Fruit fly (Drosophila melanogaster): ENCODE data around the gene Raf.

The Raf gene

dm6 chrX:2301069-2301508 is 5.8 kb downstream of the Raf start (continued):
- TF ChIP-seq CG10267 (tag; optimal IDR thresholded peaks at IDR 0.05) (no peak), mld (GFP tag; IDR thresholded peaks at IDR 0.05; ENCODE audit: partially characterized antibody) (no peak), bbx (GFP tag; IDR thresholded peaks at IDR 0.05; ENCODE audit: partially characterized antibody) (no peak), CG2712 (tag; optimal IDR thresholded peaks at IDR 0.05) (peak; percentile 11), CG7271 (tag; optimal IDR thresholded peaks at IDR 0.05) (no peak), CG30020 (tag; optimal IDR thresholded peaks at IDR 0.05) (no peak), inv (GFP tag; IDR thresholded peaks at IDR 0.05; ENCODE audit: partially characterized antibody) (no peak), CG8388 (GFP tag; optimal IDR thresholded peaks at IDR 0.05) (no peak), fd64A (GFP tag; optimal IDR thresholded peaks at IDR 0.05) (no peak), Blimp-1 (GFP tag; optimal IDR thresholded peaks at IDR 0.05) (no peak), Rx (GFP tag; IDR thresholded peaks at IDR 0.05) (no peak), emc (GFP tag; optimal IDR thresholded peaks at IDR 0.05) (no peak), CG15479 (GFP tag; optimal IDR thresholded peaks at IDR 0.05) (no peak), trh (GFP tag; optimal IDR thresholded peaks at IDR 0.05) (no peak), CG16813 (GFP tag; IDR thresholded peaks at IDR 0.05; ENCODE audit: partially characterized antibody) (no peak), tap (tag; optimal IDR thresholded peaks at IDR 0.05) (no peak), CG3847 (GFP tag; IDR thresholded peaks at IDR 0.05) (peak; percentile 29; the same call in 1 of the 2 replicates), zf30C (GFP tag; optimal IDR thresholded peaks at IDR 0.05) (peak; percentile 31), dysf (GFP tag; IDR thresholded peaks at IDR 0.05) (peak; percentile 66; the same call in 2 of the 3 replicates), p53 (GFP tag; optimal IDR thresholded peaks at IDR 0.05) (no peak), CG14710 (tag; optimal IDR thresholded peaks at IDR 0.05) (no peak), Scr (GFP tag; IDR thresholded peaks at IDR 0.05; ENCODE audit: partially characterized antibody) (no peak), ind (GFP tag; optimal IDR thresholded peaks at IDR 0.05) (peak; percentile 56), stc (GFP tag; IDR thresholded peaks at IDR 0.05) (0 out of 2 replicates have a peak, but pooled peaks have one; percentile 39), Doc2 (GFP tag; IDR thresholded peaks at IDR 0.05) (no peak), crc (GFP tag; optimal IDR thresholded peaks at IDR 0.05) (no peak), CG15696 (tag; optimal IDR thresholded peaks at IDR 0.05) (peak; percentile 20), nerfin-1 (tag; optimal IDR thresholded peaks at IDR 0.05) (peak; percentile 4), Deaf1 (tag; optimal IDR thresholded peaks at IDR 0.05) (no peak), TFAM (GFP tag; optimal IDR thresholded peaks at IDR 0.05) (no peak), CG9797 (GFP tag; optimal IDR thresholded peaks at IDR 0.05) (no peak), CG14050 (GFP tag; IDR thresholded peaks at IDR 0.05) (no peak), CG14860 (GFP tag; IDR thresholded peaks at IDR 0.05; ENCODE audit: partially characterized antibody) (no peak), Hand (GFP tag; optimal IDR thresholded peaks at IDR 0.05) (peak; percentile 55), gfzf (GFP tag; optimal IDR thresholded peaks at IDR 0.05) (no peak), CG8290 (GFP tag; optimal IDR thresholded peaks at IDR 0.05) (no peak), CG8290 (tag; optimal IDR thresholded peaks at IDR 0.05) (peak in 1 of 2 experiments; percentile 54), pita (GFP tag; optimal IDR thresholded peaks at IDR 0.05) (no peak), CG4282 (GFP tag; optimal IDR thresholded peaks at IDR 0.05) (no peak), cas (GFP tag; IDR thresholded peaks at IDR 0.05) (no peak), Hsf (GFP tag; optimal IDR thresholded peaks at IDR 0.05) (no peak), H2.0 (GFP tag; IDR thresholded peaks at IDR 0.05) (peak; percentile 22; the same call in 1 of the 2 replicates), CG3163 (GFP tag; optimal IDR thresholded peaks at IDR 0.05) (peak; percentile 83), ttk (GFP tag; IDR thresholded peaks at IDR 0.05) (0 out of 2 replicates have a peak, but pooled peaks have one; percentile 7), Ssrp (tag; optimal IDR thresholded peaks at IDR 0.05) (no peak), CG15601 (tag; optimal IDR thresholded peaks at IDR 0.05) (no peak), unpg (GFP tag; optimal IDR thresholded peaks at IDR 0.05) (peak; percentile 35), Chrac-16 (GFP tag; optimal IDR thresholded peaks at IDR 0.05) (peak; percentile 15), CG3065 (GFP tag; optimal IDR thresholded peaks at IDR 0.05) (no peak), CG6175 (GFP tag; IDR thresholded peaks at IDR 0.05) (0 out of 3 replicates have a peak, but pooled peaks have one; percentile 27), lilli (GFP tag; optimal IDR thresholded peaks at IDR 0.05) (peak; percentile 38)
